Worm (Caenorhabditis elegans) whole organism, midembryonic: ENCODE data around the gene Y51H4A.23.
"Not testable (repeated sequence)": the region's sequence is repeated elsewhere in the genome, so short reads cannot be mapped to it uniquely, and the experiment has no call there.

Source experiments
- T22C8.4 ChIP-seq: fragments of 200-800 bp; sonication (Bioruptor generic); IDR thresholded peaks from 2 replicates; pipeline ENCODE4 v1.3.6; 2022; ENCODE audit warnings: missing genetic modification characterization, missing compliant biosample characterization
- cog-1 ChIP-seq: sonication (generic microtip); optimal IDR thresholded peaks from 2 replicates; lab custom pipeline; 2016; ENCODE audit warnings: missing genetic modification characterization, missing compliant biosample characterization
- flt-1 ChIP-seq: fragments of 200-800 bp; sonication (Bioruptor generic); IDR thresholded peaks from 2 replicates; pipeline ENCODE4 v1.3.6; 2022; ENCODE audit warnings: missing genetic modification characterization, missing compliant biosample characterization
- klf-2 ChIP-seq: fragments of 200-800 bp; sonication (Bioruptor generic); conservative IDR thresholded peaks from 2 replicates; pipeline ENCODE4 v1.3.6; 2022; ENCODE audit warnings: missing genetic modification reagents, missing genetic modification characterization, missing compliant biosample characterization
- med-1 ChIP-seq: sonication (generic microtip); optimal IDR thresholded peaks from 2 replicates; lab custom pipeline; 2017; ENCODE audit warnings: missing genetic modification characterization, mild to moderate bottlenecking, missing compliant biosample characterization, antibody characterized with exemption, missing genetic modification reagents; ENCODE audit not compliant: insufficient read depth
- ref-1 ChIP-seq: fragments of 200-800 bp; sonication (Bioruptor generic); conservative IDR thresholded peaks from 2 replicates; pipeline ENCODE4 v1.3.6; 2022; ENCODE audit warnings: missing genetic modification reagents, missing genetic modification characterization, missing compliant biosample characterization
- tab-1 ChIP-seq: fragments of 200-800 bp; sonication (Bioruptor generic); IDR thresholded peaks from 2 replicates; pipeline ENCODE4 v1.3.6; 2022; ENCODE audit warnings: missing genetic modification characterization, missing compliant biosample characterization
- ztf-23 ChIP-seq: fragments of 200-800 bp; sonication (Bioruptor generic); IDR thresholded peaks from 2 replicates; pipeline ENCODE4 v1.3.6; 2022; ENCODE audit warnings: missing genetic modification reagents, missing genetic modification characterization, missing compliant biosample characterization
- ztf-29 ChIP-seq: fragments of 200-800 bp; sonication (Bioruptor generic); IDR thresholded peaks from 2 replicates; pipeline ENCODE4 v1.3.6; 2022; ENCODE audit warnings: missing genetic modification reagents, missing genetic modification characterization, missing compliant biosample characterization

ce11 chrIV:16731253-16731652, 8.5 kb downstream of the Y51H4A.23 start:
- TF ChIP-seq med-1 (GFP tag; lab: Kevin White, UChicago); cog-1 (tag; lab: Kevin White, UChicago); ztf-29: not testable (repeated sequence)
- peak; percentile 59 for TF ChIP-seq ref-1
- TF ChIP-seq tab-1 (GFP tag; lab: Robert Waterston, UW) = peak; percentile 88
- TF ChIP-seq klf-2 (GFP tag; lab: Robert Waterston, UW) = peak; percentile 56; the same call in 1 of the 2 replicates
- peak; percentile 55; the same call in 1 of the 2 replicates for TF ChIP-seq T22C8.4 (GFP tag; lab: Robert Waterston, UW)
- TF ChIP-seq flt-1 (GFP tag; lab: Robert Waterston, UW) = peak; percentile 90
- peak; percentile 81 for TF ChIP-seq ztf-23
